Fruit fly (Drosophila melanogaster) whole organism, prepupa: Measurements from ENCODE around the gene CG42588.

Experiments
- Blimp-1 ChIP-seq: fragments of 200-800 bp; sonication (Bioruptor generic); optimal IDR thresholded peaks from 3 replicates; lab custom pipeline; 2017; ENCODE audit warnings: missing biosample characterization, missing genetic modification characterization, mild to moderate bottlenecking, moderate library complexity, missing genetic modification reagents
- CG10669 ChIP-seq: fragments of 200-800 bp; sonication (Bioruptor generic); optimal IDR thresholded peaks from 3 replicates; lab custom pipeline; 2018; ENCODE audit warnings: missing biosample characterization, mild to moderate bottlenecking, missing genetic modification characterization, moderate library complexity
- CG11294 ChIP-seq: fragments of 200-800 bp; sonication (Bioruptor generic); IDR thresholded peaks from 2 replicates; pipeline ENCODE4 v1.3.6; 2022; ENCODE audit warnings: missing biosample characterization, missing genetic modification characterization
- CG11762 ChIP-seq: fragments of 200-800 bp; sonication (Bioruptor generic); optimal IDR thresholded peaks from 3 replicates; lab custom pipeline; 2016; ENCODE audit warnings: missing biosample characterization, missing genetic modification characterization; ENCODE audit not compliant: insufficient read depth
- CG15336 ChIP-seq: fragments of 200-800 bp; sonication (Bioruptor generic); IDR thresholded peaks from 2 replicates; pipeline ENCODE4 v1.3.6; 2022; ENCODE audit warnings: missing biosample characterization, missing genetic modification characterization
- CG1621 ChIP-seq: fragments of 200-800 bp; sonication (Bioruptor generic); optimal IDR thresholded peaks from 3 replicates; lab custom pipeline; 2018; ENCODE audit warnings: missing biosample characterization, mild to moderate bottlenecking, missing genetic modification characterization
- CG16779 ChIP-seq: fragments of 200-800 bp; sonication (Bioruptor generic); optimal IDR thresholded peaks from 3 replicates; lab custom pipeline; 2017; ENCODE audit warnings: missing biosample characterization, mild to moderate bottlenecking, missing genetic modification characterization
- CG3032 ChIP-seq: fragments of 200-800 bp; optimal IDR thresholded peaks from 2 replicates; lab custom pipeline; 2019; ENCODE audit warnings: missing biosample characterization, mild to moderate bottlenecking, missing genetic modification characterization, moderate library complexity
- CG31627 ChIP-seq: fragments of 200-800 bp; sonication (Bioruptor generic); optimal IDR thresholded peaks from 3 replicates; lab custom pipeline; 2016; ENCODE audit warnings: missing biosample characterization, missing genetic modification characterization
- CG4318 ChIP-seq: fragments of 200-800 bp; sonication (Bioruptor generic); optimal IDR thresholded peaks from 3 replicates; lab custom pipeline; 2017; ENCODE audit warnings: missing biosample characterization, mild to moderate bottlenecking, missing genetic modification characterization
- CG6792 ChIP-seq: fragments of 200-800 bp; sonication (Bioruptor generic); optimal IDR thresholded peaks from 3 replicates; lab custom pipeline; 2016; ENCODE audit warnings: missing biosample characterization, missing genetic modification characterization
- CG6808 ChIP-seq: fragments of 200-800 bp; sonication (Bioruptor generic); optimal IDR thresholded peaks from 3 replicates; lab custom pipeline; 2017; ENCODE audit warnings: missing biosample characterization, missing genetic modification characterization, mild to moderate bottlenecking, moderate library complexity, missing genetic modification reagents
- CG6854 ChIP-seq: fragments of 200-800 bp; sonication (Bioruptor generic); optimal IDR thresholded peaks from 2 replicates; lab custom pipeline; 2017; ENCODE audit warnings: missing biosample characterization, mild to moderate bottlenecking, missing genetic modification characterization
- CG8119 ChIP-seq: fragments of 200-800 bp; sonication (Bioruptor generic); IDR thresholded peaks from 3 replicates; pipeline ENCODE4 v1.3.6; 2022; ENCODE audit warnings: missing biosample characterization, missing genetic modification characterization
- CG8319 ChIP-seq: fragments of 200-800 bp; sonication (Bioruptor generic); optimal IDR thresholded peaks from 3 replicates; lab custom pipeline; 2016; ENCODE audit warnings: missing biosample characterization, missing genetic modification characterization
- CG8632 ChIP-seq: fragments of 200-800 bp; sonication (Bioruptor generic); optimal IDR thresholded peaks from 3 replicates; lab custom pipeline; 2016; ENCODE audit warnings: missing biosample characterization, missing genetic modification characterization
- CG9139 ChIP-seq: fragments of 200-800 bp; sonication (Bioruptor generic); optimal IDR thresholded peaks from 3 replicates; lab custom pipeline; 2017; ENCODE audit warnings: missing biosample characterization, mild to moderate bottlenecking, missing genetic modification characterization
- Eip75B ChIP-seq: fragments of 200-800 bp; sonication (Bioruptor generic); optimal IDR thresholded peaks from 3 replicates; lab custom pipeline; 2016; ENCODE audit warnings: missing biosample characterization, missing genetic modification characterization
- Eip78C ChIP-seq: fragments of 200-800 bp; sonication (Bioruptor generic); peaks from one replicate; lab custom pipeline; 2016; ENCODE audit warnings: missing biosample characterization, missing genetic modification characterization
- Ets96B ChIP-seq: fragments of 200-800 bp; optimal IDR thresholded peaks from 2 replicates; lab custom pipeline; 2019; ENCODE audit warnings: missing biosample characterization, mild to moderate bottlenecking, missing genetic modification characterization, moderate library complexity
- Gug ChIP-seq: fragments of 200-800 bp; sonication (Bioruptor generic); IDR thresholded peaks from 2 replicates; pipeline ENCODE4 v1.3.6; 2022; ENCODE audit warnings: missing biosample characterization, missing genetic modification characterization
- Hr39 ChIP-seq: fragments of 200-800 bp; sonication (Bioruptor generic); optimal IDR thresholded peaks from 2 replicates; lab custom pipeline; 2016; ENCODE audit warnings: missing biosample characterization, missing genetic modification characterization
- Lpt ChIP-seq: fragments of 200-800 bp; sonication (Bioruptor generic); optimal IDR thresholded peaks from 3 replicates; lab custom pipeline; 2016; ENCODE audit warnings: missing biosample characterization, missing genetic modification characterization
- Met ChIP-seq: fragments of 200-800 bp; sonication (Bioruptor generic); optimal IDR thresholded peaks from 3 replicates; lab custom pipeline; 2016; ENCODE audit warnings: missing biosample characterization, missing genetic modification characterization
- OdsH ChIP-seq: fragments of 200-800 bp; sonication (Bioruptor generic); optimal IDR thresholded peaks from 3 replicates; lab custom pipeline; 2016; ENCODE audit warnings: missing biosample characterization, missing genetic modification characterization
- Sox14 ChIP-seq: fragments of 200-800 bp; sonication (Bioruptor generic); optimal IDR thresholded peaks from 3 replicates; lab custom pipeline; 2016; ENCODE audit warnings: missing biosample characterization, missing genetic modification characterization
- Sox15 ChIP-seq: fragments of 200-800 bp; sonication (Bioruptor generic); optimal IDR thresholded peaks from 3 replicates; lab custom pipeline; 2016; ENCODE audit warnings: missing biosample characterization, missing genetic modification characterization
- achi ChIP-seq: fragments of 200-800 bp; sonication (Bioruptor generic); optimal IDR thresholded peaks from 3 replicates; lab custom pipeline; 2016; ENCODE audit warnings: missing biosample characterization, missing genetic modification characterization
- acj6 ChIP-seq: fragments of 200-800 bp; sonication (Bioruptor generic); optimal IDR thresholded peaks from 3 replicates; lab custom pipeline; 2016; ENCODE audit warnings: missing biosample characterization, missing genetic modification characterization
- cyc ChIP-seq: fragments of 200-800 bp; sonication (Bioruptor generic); optimal IDR thresholded peaks from 3 replicates; lab custom pipeline; 2016; ENCODE audit warnings: missing biosample characterization, missing genetic modification characterization
- dsx ChIP-seq: fragments of 200-800 bp; optimal IDR thresholded peaks from 3 replicates; lab custom pipeline; 2019; ENCODE audit warnings: missing biosample characterization, mild to moderate bottlenecking, missing genetic modification characterization, moderate library complexity; ENCODE audit not compliant: poor library complexity, severe bottlenecking
- eg ChIP-seq: fragments of 200-800 bp; sonication (Bioruptor generic); IDR thresholded peaks from 3 replicates; pipeline ENCODE4 v1.3.6; 2022; ENCODE audit warnings: missing biosample characterization, missing genetic modification characterization
- fkh ChIP-seq: fragments of 200-800 bp; sonication (Bioruptor generic); optimal IDR thresholded peaks from 3 replicates; lab custom pipeline; 2017; ENCODE audit warnings: missing biosample characterization, mild to moderate bottlenecking, missing genetic modification characterization, moderate library complexity
- lz ChIP-seq: fragments of 200-800 bp; sonication (Bioruptor generic); optimal IDR thresholded peaks from 3 replicates; lab custom pipeline; 2016; ENCODE audit warnings: missing biosample characterization, missing genetic modification characterization
- spab ChIP-seq: fragments of 200-800 bp; sonication (Bioruptor generic); optimal IDR thresholded peaks from 2 replicates; lab custom pipeline; 2017; ENCODE audit warnings: missing biosample characterization, mild to moderate bottlenecking, missing genetic modification characterization, missing genetic modification reagents
- ss ChIP-seq, 2 experiments: fragments of 200-800 bp; sonication (Bioruptor generic); optimal IDR thresholded peaks; 2 replicates in 1 of 2; 3 replicates in 1 of 2; lab custom pipeline; 2017 to 2018; ENCODE audit warnings: mild to moderate bottlenecking in 2 of 2, missing biosample characterization in 2 of 2, missing genetic modification characterization in 2 of 2, moderate library complexity in 1 of 2
- svp ChIP-seq: fragments of 200-800 bp; sonication (Bioruptor generic); peaks from one replicate; lab custom pipeline; 2016; ENCODE audit warnings: missing biosample characterization, missing genetic modification characterization
- vri ChIP-seq: fragments of 200-800 bp; sonication (Bioruptor generic); optimal IDR thresholded peaks from 3 replicates; lab custom pipeline; 2016; ENCODE audit warnings: missing biosample characterization, mild to moderate bottlenecking, missing genetic modification characterization

The CG42588 gene

dm6 chr3L:12857553-12858122 lies 43.6 kb downstream of the CG42588 start:
- TF ChIP-seq lz (GFP tag; lab: Kevin White, UChicago) (no peak), CG15336 (GFP tag; lab: Robert Waterston, UW) (no peak), OdsH (GFP tag; lab: Kevin White, UChicago) (no peak), CG1621 (tag; lab: Kevin White, UChicago) (no peak), Ets96B (tag; lab: Kevin White, UChicago) (no peak), Lpt (no peak), achi (GFP tag; lab: Kevin White, UChicago) (no peak), acj6 (GFP tag; lab: Kevin White, UChicago) (no peak), Gug (GFP tag; lab: Robert Waterston, UW) (no peak), CG8119 (no peak), eg (no peak), Sox15 (no peak), CG11294 (GFP tag; lab: Robert Waterston, UW) (no peak), Sox14 (GFP tag; lab: Kevin White, UChicago) (no peak), CG31627 (GFP tag; lab: Kevin White, UChicago) (no peak), dsx (no peak), Eip75B (no peak), CG4318 (GFP tag; lab: Kevin White, UChicago) (no peak)
- TF ChIP-seq, all 60 proteins: peak for 0

dm6 chr3L:12861255-12861899 lies 47.3 kb downstream of the CG42588 start, which contains the start of gene CG32107:
Gene CG32107, minus strand, starts transcription at chr3L:12861305.
- TF ChIP-seq Eip78C (GFP tag; lab: Kevin White, UChicago) (peak; percentile 57), vri (peak; percentile 52), Blimp-1 (no peak), CG11294 (GFP tag; lab: Robert Waterston, UW) (no peak), CG9139 (GFP tag; lab: Kevin White, UChicago) (no peak), Lpt (no peak), svp (GFP tag; lab: Kevin White, UChicago) (no peak), CG11762 (GFP tag; lab: Kevin White, UChicago) (no peak), CG10669 (GFP tag; lab: Kevin White, UChicago) (no peak), cyc (GFP tag; lab: Kevin White, UChicago) (no peak), ss (GFP tag; optimal IDR thresholded peaks at IDR 0.05; lab: Kevin White, UChicago) (no peak), OdsH (GFP tag; lab: Kevin White, UChicago) (no peak)

- TF ChIP-seq Eip75B: no peak
- no peak for TF ChIP-seq CG3032 (tag; lab: Kevin White, UChicago)
- TF ChIP-seq vri: peak; percentile 14
- TF ChIP-seq spab (GFP tag; lab: Kevin White, UChicago): no peak
- no peak for TF ChIP-seq acj6 (GFP tag; lab: Kevin White, UChicago)
- no peak for TF ChIP-seq CG15336 (GFP tag; lab: Robert Waterston, UW)
- no peak for TF ChIP-seq Met (GFP tag; lab: Kevin White, UChicago)
Observed at dm6 chr3L:12862820-12863219, 48.8 kb downstream of the CG42588 start, which contains the start of gene CG10943. Gene CG10943, minus strand, starts transcription at chr3L:12862920.

DNA sequence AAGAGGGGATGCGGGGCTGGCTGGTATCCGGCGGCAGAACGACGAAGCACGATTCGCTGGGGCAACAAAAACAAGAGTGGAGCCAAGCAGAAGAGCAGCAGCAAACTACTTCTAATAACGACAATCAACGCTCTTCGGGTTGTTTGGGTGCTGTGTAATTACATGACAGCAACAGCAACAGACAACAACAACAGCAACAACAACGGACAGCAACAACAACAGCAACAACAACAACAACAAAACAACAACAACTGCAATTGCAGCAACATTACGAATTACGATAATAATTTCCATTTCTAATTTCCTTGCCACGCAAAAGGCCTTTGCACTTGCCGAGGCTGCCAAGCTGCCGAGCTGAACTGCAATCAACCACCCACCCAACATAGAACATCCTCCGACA lies 50.4 kb downstream of the CG42588 start:
- TF ChIP-seq dsx (no peak), CG6808 (GFP tag; lab: Kevin White, UChicago) (no peak), CG6792 (GFP tag; lab: Kevin White, UChicago) (no peak), svp (GFP tag; lab: Kevin White, UChicago) (no peak), CG8632 (GFP tag; lab: Kevin White, UChicago) (no peak), CG4318 (GFP tag; lab: Kevin White, UChicago) (no peak), CG15336 (GFP tag; lab: Robert Waterston, UW) (no peak), CG16779 (tag; lab: Kevin White, UChicago) (no peak), Gug (GFP tag; lab: Robert Waterston, UW) (no peak), fkh (GFP tag; lab: Kevin White, UChicago) (no peak), CG6854 (GFP tag; lab: Kevin White, UChicago) (no peak), CG8319 (GFP tag; lab: Kevin White, UChicago) (no peak), Hr39 (no peak)
